Fruit fly (Drosophila melanogaster) whole organism, larva: ENCODE results near the gene Cht11.

ENCODE experiments used
- noc ChIP-seq: fragments of 200-800 bp; sonication (Bioruptor generic); optimal IDR thresholded peaks from 3 replicates; lab custom pipeline; 2019; ENCODE audit warnings: missing biosample characterization, mild to moderate bottlenecking, missing genetic modification characterization, moderate library complexity

Cht11 gene

DNA sequence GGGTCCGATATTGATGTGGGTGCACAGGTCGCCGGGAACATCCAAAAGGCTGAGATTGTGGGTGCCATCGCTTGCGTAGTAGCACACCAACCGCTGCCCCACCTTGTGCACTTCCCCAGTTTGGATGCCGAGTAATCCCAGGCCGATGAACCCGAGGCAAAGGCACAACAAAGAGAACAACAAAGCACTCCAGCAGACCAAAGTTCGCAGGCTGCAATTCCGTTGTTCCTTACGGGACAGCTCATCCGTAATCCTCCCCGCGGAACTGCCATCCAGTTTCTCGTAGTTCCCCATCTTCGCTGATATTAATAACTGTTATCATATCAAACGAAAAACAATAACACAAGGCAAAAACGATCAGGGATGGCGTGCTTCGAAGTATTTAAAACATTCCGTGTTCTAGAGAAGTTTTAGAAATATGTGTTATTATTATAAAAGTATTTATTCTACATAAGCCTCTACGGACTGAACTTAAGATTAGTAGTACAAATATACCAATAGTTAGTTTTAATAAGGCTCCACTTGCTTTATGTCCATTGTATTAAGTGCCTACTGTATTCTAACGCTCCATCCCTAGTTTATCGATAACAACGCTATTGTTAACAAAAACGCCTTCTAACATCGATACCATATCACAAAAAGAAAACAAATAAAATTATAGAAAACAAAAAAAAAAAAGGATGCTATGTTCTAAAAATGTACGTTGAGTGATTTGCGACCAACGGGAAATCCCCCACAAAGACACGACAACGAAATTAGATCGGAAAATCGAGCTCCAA lies at the start of gene Cht11, which contains the start of gene CG4558:
Gene Cht11, minus strand, starts transcription at position 340 of the 779 bp plus-strand sequence.
Gene CG4558, plus strand, starts transcription at position 593 of the 779 bp plus-strand sequence.
- TF ChIP-seq noc: peak; percentile 85

DNA sequence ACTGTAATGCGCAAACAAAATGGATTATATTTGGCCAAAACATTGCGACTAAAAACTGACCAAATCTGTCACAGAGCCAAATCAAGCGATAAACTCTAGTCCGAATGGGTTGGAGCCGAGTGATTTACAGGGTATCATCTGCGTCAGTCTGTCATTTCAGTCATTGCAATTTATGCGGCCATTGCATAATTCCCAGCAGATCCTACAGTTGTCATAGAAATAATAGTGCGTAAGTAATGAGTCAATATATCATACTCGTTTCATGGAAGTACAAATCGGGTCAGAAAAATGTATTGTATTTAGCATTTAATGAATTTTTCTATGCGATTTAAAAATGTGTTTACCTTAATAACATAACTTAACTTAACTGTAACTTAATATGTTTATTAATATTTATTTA lies 48.8 kb upstream of the Cht11 start:
- no peak for TF ChIP-seq noc

- no peak for TF ChIP-seq noc
Measured at dm6 chrX:6876343-6876742, 27.0 kb upstream of the Cht11 start.

DNA sequence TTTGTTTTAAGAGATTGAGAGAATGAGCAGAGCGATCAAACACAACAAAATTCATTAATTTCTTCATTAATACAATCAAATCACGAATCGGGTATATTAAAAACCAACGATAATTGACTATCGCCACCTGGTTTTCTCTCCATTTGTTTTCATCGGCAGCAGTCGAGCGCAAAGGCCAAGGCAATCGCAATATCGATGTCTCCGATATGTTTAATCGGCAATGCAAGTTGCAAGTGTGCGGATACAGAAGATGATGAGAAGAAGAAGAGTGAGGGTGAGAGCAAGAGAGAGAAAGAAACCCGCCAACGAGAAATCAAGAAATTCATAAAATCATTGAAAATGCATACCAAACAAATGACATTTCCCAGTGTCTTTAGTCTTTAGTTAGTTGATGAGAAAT lies 26.5 kb upstream of the Cht11 start:
- TF ChIP-seq noc: no peak

dm6 chrX:6874918-6875454 lies 25.7 kb upstream of the Cht11 start:
- no peak for TF ChIP-seq noc

- no peak for TF ChIP-seq noc
Measured at dm6 chrX:6871746-6872145, 22.4 kb upstream of the Cht11 start.

DNA sequence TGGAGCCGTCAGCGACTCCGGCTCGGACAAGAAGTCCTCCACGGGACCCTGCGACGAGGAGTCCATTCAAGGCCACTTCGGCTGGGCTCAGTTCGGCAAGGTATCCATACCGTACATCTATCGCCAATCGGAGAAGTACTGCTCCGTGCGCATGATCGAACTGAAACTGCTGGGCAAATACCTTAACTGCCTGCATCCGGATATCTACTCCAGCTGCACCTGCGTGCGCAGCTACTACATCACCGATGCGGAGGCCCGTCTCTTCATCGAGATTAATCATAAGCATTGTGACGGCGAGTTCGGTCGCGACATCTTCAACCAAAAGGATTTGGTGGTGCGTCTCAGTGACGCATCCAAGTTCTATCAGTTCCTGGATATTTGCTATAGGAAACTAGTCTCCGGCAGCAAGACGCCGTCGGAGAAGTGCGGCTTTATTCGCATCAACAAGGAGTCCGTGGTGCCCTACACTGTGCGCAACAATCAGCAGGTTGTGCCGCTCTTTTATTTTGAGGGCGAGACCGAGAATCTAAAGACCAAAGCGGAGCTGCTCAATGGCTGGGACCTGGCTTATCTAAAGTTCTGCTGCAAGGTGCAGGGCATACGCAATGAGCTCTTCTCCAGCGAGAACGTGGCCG lies 20.6 kb upstream of the Cht11 start:
- no peak for TF ChIP-seq noc

DNA sequence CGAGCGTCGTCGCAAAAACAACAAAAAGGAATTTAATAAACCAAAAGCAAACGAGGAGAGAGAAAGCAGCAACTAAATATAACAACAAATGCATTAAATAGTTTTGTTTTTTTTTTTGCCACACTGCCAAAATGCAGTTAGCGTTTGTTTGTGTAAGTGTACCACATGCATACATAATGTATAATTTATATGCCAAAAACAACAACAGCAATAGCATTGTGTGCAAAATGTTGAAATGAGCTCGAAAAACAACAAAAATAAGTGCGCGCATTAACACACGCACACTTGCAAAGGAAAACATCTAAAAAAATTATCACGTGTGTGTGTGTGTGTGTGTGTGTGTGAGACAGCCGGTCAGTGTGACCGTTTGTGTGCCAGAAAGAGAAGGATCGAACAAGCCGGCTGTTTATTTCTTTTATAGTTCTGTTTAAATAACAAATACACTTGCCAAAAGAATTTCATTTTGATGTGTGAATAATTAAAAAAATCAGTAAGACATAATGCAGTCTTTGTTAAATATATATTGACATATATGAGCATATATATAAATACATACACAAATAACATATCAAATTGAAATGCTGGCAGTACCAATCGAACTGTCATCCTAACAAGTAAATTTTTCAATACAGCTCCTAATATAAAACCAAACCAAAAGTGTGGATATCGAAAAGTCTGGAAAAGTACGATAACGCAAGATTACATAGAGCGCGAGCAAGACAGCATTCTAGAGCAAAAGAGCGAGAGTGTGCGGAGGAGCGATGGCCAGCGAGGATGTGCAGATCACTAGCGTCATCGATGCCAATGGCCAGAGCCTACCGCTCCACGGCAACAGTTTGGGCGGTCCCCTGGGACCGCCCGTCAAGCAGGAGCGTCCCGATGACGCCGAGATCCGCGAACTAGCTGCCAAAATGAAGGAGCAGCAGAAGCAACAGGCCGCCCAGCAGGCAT lies 19.6 kb upstream of the Cht11 start:
- no peak for TF ChIP-seq noc

- TF ChIP-seq noc: no peak
Measured at dm6 chrX:6868024-6868628, 18.8 kb upstream of the Cht11 start.

dm6 chrX:6867175-6868023 lies 18.1 kb upstream of the Cht11 start, which contains the start of gene CG14434:
CG14434 (minus strand) TSS chrX:6867194.
- TF ChIP-seq noc: peak; percentile 33

DNA sequence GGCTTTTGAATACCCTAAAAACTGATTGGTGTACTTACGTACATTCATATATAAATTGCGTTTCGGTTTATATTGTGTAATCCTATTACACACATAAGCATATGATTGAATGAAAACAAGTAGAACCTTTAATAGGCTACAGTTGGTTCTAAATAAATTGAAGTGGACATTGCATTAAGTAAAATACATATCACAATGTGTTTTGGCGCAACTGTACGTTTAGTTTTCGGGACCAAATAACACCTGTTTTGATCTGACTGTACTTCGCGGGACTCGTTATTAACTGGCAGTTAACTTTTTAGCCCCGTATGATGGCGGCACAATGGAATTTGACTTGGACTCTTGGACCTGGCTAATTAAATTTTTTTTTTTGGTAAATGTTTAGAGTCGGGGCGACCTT lies 17.4 kb upstream of the Cht11 start:
- no peak for TF ChIP-seq noc

DNA sequence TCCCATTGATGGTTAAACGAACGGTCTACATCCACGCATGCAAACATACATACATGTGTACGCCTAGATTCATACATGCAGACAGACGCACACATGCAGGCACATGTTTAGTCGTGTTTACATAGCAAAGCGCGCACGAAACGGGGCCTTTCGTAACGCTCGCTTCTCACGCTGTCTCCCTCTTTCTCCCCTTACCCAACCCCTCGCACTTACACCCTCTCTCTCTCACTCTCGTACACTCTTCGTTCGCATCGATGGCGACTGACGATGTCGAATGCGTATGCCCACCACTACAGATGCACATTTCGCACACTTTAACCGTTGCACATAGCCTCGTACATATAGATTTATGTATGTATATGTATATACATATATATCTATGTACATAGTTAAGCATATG lies 16.7 kb upstream of the Cht11 start:
- no peak for TF ChIP-seq noc

dm6 chrX:6865039-6865438 lies 15.7 kb upstream of the Cht11 start:
- TF ChIP-seq noc: no peak

dm6 chrX:6863289-6863938 lies 14.1 kb upstream of the Cht11 start, which contains the start of gene CG43736:
CG43736 (plus strand) TSS chrX:6863888.
- TF ChIP-seq noc: peak; percentile 97
